Worm (Caenorhabditis elegans) whole organism, midembryonic: Measurements from ENCODE around the gene C56C10.9.

Experiments
- cog-1 ChIP-seq: sonication (generic microtip); optimal IDR thresholded peaks from 2 replicates; lab custom pipeline; 2016; ENCODE audit warnings: missing genetic modification characterization, missing compliant biosample characterization
- flt-1 ChIP-seq: fragments of 200-800 bp; sonication (Bioruptor generic); IDR thresholded peaks from 2 replicates; pipeline ENCODE4 v1.3.6; 2022; ENCODE audit warnings: missing genetic modification characterization, missing compliant biosample characterization
- klf-2 ChIP-seq: fragments of 200-800 bp; sonication (Bioruptor generic); conservative IDR thresholded peaks from 2 replicates; pipeline ENCODE4 v1.3.6; 2022; ENCODE audit warnings: missing genetic modification reagents, missing genetic modification characterization, missing compliant biosample characterization
- med-1 ChIP-seq: sonication (generic microtip); optimal IDR thresholded peaks from 2 replicates; lab custom pipeline; 2017; ENCODE audit warnings: missing genetic modification characterization, mild to moderate bottlenecking, missing compliant biosample characterization, antibody characterized with exemption, missing genetic modification reagents; ENCODE audit not compliant: insufficient read depth
- ref-1 ChIP-seq: fragments of 200-800 bp; sonication (Bioruptor generic); conservative IDR thresholded peaks from 2 replicates; pipeline ENCODE4 v1.3.6; 2022; ENCODE audit warnings: missing genetic modification reagents, missing genetic modification characterization, missing compliant biosample characterization
- ztf-23 ChIP-seq: fragments of 200-800 bp; sonication (Bioruptor generic); IDR thresholded peaks from 2 replicates; pipeline ENCODE4 v1.3.6; 2022; ENCODE audit warnings: missing genetic modification reagents, missing genetic modification characterization, missing compliant biosample characterization

DNA sequence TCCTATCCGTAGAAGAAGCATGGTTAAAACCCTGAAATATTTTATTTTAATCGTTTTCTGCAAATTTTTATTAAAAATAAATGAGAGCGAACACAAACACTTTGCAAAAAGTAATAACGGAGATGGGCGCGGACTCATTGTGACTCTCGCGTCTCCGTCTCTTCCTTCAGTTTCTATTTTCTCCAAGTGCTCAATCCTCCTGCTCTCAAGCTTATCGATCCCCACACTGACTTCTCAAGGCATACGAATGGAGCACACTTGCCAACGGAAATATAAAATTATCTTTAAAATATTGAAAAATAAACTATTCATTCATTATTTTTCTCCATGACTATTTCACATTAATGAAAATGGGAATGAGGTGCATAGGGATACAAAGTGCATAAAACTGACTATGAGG is 5.9 kb upstream of the C56C10.9 start, which contains the start of gene dnj-8:
- TF ChIP-seq med-1 (GFP tag; lab: Kevin White, UChicago) = no peak
- TF ChIP-seq cog-1 (tag; lab: Kevin White, UChicago) = no peak
- no peak for TF ChIP-seq flt-1 (GFP tag; lab: Robert Waterston, UW)
- TF ChIP-seq ztf-23 (GFP tag; lab: Robert Waterston, UW) = peak; percentile 43; the same call in 1 of the 2 replicates
- no peak for TF ChIP-seq ref-1 (GFP tag; lab: Robert Waterston, UW)
- no peak for TF ChIP-seq klf-2
